Fruit fly (Drosophila melanogaster): Measurements from ENCODE around the gene HGTX.
A peak's percentile ranks its signal among the peaks of the same experiment; 100 is the strongest.

HGTX gene

DNA sequence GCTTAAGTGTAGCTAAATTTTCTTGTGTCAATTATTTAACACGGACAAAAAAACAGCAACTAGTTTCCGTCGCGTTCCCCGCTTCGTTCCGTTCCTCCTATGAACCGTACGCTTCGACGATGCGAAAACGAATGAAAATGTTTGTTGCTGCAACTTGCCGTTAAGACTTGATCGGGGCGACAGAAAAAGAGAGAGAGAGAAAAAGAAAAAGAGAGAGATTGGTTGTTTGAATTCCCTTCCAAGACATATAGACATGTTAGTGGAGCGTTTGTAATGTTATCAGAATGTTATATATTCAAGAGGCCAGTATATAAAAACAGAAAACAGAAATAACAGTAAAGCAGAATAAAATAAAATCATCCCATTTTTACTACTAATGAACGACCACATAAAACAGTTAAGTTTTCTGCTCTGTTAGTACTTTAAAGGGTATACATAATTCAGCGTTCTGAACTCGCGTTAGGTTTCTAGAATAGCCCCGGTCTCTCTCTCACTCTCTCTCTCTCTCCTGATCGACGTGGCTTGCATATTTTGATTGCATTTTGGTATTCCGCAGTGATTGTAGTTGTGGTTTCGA, 48.4 kb downstream of the HGTX start, which contains the start of gene Gbs-70E (continued):
- TF ChIP-seq MESR4 (GFP tag; optimal IDR thresholded peaks at IDR 0.05) (peak; percentile 13), CG10366 (GFP tag; IDR thresholded peaks at IDR 0.05) (peak; percentile 88), tap (tag; optimal IDR thresholded peaks at IDR 0.05) (peak; percentile 90), Hmx (GFP tag; optimal IDR thresholded peaks at IDR 0.05) (peak; percentile 70), Atf3 (GFP tag; optimal IDR thresholded peaks at IDR 0.05) (peak; percentile 84), E2f1 (GFP tag; IDR thresholded peaks at IDR 0.05) (peak; percentile 92), sr (GFP tag; IDR thresholded peaks at IDR 0.05) (no peak; the same call in 2 of the 3 replicates), CG8359 (GFP tag; optimal IDR thresholded peaks at IDR 0.05; ENCODE audit: borderline replicate concordance) (peak; percentile 68), Sry-δ (GFP tag; optimal IDR thresholded peaks at IDR 0.05) (peak; percentile 34), CG11093 (GFP tag; IDR thresholded peaks at IDR 0.05) (peak; percentile 91), CG18476 (GFP tag; optimal IDR thresholded peaks at IDR 0.05) (peak; percentile 74), CG10543 (GFP tag; optimal IDR thresholded peaks at IDR 0.05) (peak; percentile 94), lab (GFP tag; optimal IDR thresholded peaks at IDR 0.05) (peak; percentile 92), CG8765 (GFP tag; IDR thresholded peaks at IDR 0.05) (peak; percentile 75), nmo (GFP tag; optimal IDR thresholded peaks at IDR 0.05) (peak; percentile 93), CG17568 (GFP tag; optimal IDR thresholded peaks at IDR 0.05) (peak; percentile 93), Ptx1 (GFP tag; IDR thresholded peaks at IDR 0.05) (peak; percentile 96), inv (GFP tag; IDR thresholded peaks at IDR 0.05; ENCODE audit: partially characterized antibody) (no peak), CG17328 (GFP tag; IDR thresholded peaks at IDR 0.05) (peak; percentile 87), Six4 (GFP tag; optimal IDR thresholded peaks at IDR 0.05) (peak; percentile 88), HLH3B (GFP tag; IDR thresholded peaks at IDR 0.05) (peak; percentile 88), chif (GFP tag; optimal IDR thresholded peaks at IDR 0.05) (peak; percentile 89 to 93), Dfd (GFP tag; optimal IDR thresholded peaks at IDR 0.05) (no peak), Dip3 (GFP tag; optimal IDR thresholded peaks at IDR 0.05) (peak; percentile 79), Blimp-1 (GFP tag; optimal IDR thresholded peaks at IDR 0.05) (peak; percentile 85), CG42726 (GFP tag; IDR thresholded peaks at IDR 0.05; ENCODE audit: partially characterized antibody) (no peak; the same call in 1 of the 2 replicates), otp (GFP tag; IDR thresholded peaks at IDR 0.05) (peak; percentile 77), so (GFP tag; IDR thresholded peaks at IDR 0.05) (peak; percentile 93), CG2889 (GFP tag; IDR thresholded peaks at IDR 0.05) (peak; percentile 79; the same call in 1 of the 3 replicates), Lpt (GFP tag; optimal IDR thresholded peaks at IDR 0.05) (no peak), sens-2 (GFP tag; IDR thresholded peaks at IDR 0.05) (peak; percentile 61; the same call in 1 of the 2 replicates), CG8290 (GFP tag; optimal IDR thresholded peaks at IDR 0.05) (peak; percentile 73), CG8290 (tag; optimal IDR thresholded peaks at IDR 0.05) (peak; percentile 33 to 40), sim (GFP tag; IDR thresholded peaks at IDR 0.05) (peak; percentile 90), Dll (GFP tag; IDR thresholded peaks at IDR 0.05; ENCODE audit: partially characterized antibody) (peak; percentile 52; the same call in 1 of the 4 replicates), Ssrp (tag; optimal IDR thresholded peaks at IDR 0.05) (peak; percentile 86), dati (GFP tag; IDR thresholded peaks at IDR 0.05) (peak; percentile 51; the same call in 1 of the 2 replicates)

- no peak for TF ChIP-seq Fer2 (tag; optimal IDR thresholded peaks at IDR 0.05)
- peak; percentile 60 for TF ChIP-seq Med (GFP tag)
- peak; percentile 54 for TF ChIP-seq sens (GFP tag)
- TF ChIP-seq jumu (GFP tag; optimal IDR thresholded peaks at IDR 0.05) = no peak
- TF ChIP-seq NFAT (GFP tag; IDR thresholded peaks at IDR 0.05) = no peak
- no peak for TF ChIP-seq Chrac-16 (GFP tag; optimal IDR thresholded peaks at IDR 0.05)
- no peak for TF ChIP-seq CG5953 (GFP tag; IDR thresholded peaks at IDR 0.05)
- no peak for TF ChIP-seq Dbx (GFP tag; IDR thresholded peaks at IDR 0.05)
Measured at dm6 chr3L:14549958-14550357, 49.4 kb downstream of the HGTX start.
